Worm (Caenorhabditis elegans) whole organism, midembryonic: ENCODE results near the gene frm-2.

ENCODE experiments used
- T22C8.4 ChIP-seq: fragments of 200-800 bp; sonication (Bioruptor generic); IDR thresholded peaks from 2 replicates; pipeline ENCODE4 v1.3.6; 2022; ENCODE audit warnings: missing genetic modification characterization, missing compliant biosample characterization
- cog-1 ChIP-seq: sonication (generic microtip); optimal IDR thresholded peaks from 2 replicates; lab custom pipeline; 2016; ENCODE audit warnings: missing genetic modification characterization, missing compliant biosample characterization
- flt-1 ChIP-seq: fragments of 200-800 bp; sonication (Bioruptor generic); IDR thresholded peaks from 2 replicates; pipeline ENCODE4 v1.3.6; 2022; ENCODE audit warnings: missing genetic modification characterization, missing compliant biosample characterization
- klf-2 ChIP-seq: fragments of 200-800 bp; sonication (Bioruptor generic); conservative IDR thresholded peaks from 2 replicates; pipeline ENCODE4 v1.3.6; 2022; ENCODE audit warnings: missing genetic modification reagents, missing genetic modification characterization, missing compliant biosample characterization
- med-1 ChIP-seq: sonication (generic microtip); optimal IDR thresholded peaks from 2 replicates; lab custom pipeline; 2017; ENCODE audit warnings: missing genetic modification characterization, mild to moderate bottlenecking, missing compliant biosample characterization, antibody characterized with exemption, missing genetic modification reagents; ENCODE audit not compliant: insufficient read depth
- ref-1 ChIP-seq: fragments of 200-800 bp; sonication (Bioruptor generic); conservative IDR thresholded peaks from 2 replicates; pipeline ENCODE4 v1.3.6; 2022; ENCODE audit warnings: missing genetic modification reagents, missing genetic modification characterization, missing compliant biosample characterization
- tab-1 ChIP-seq: fragments of 200-800 bp; sonication (Bioruptor generic); IDR thresholded peaks from 2 replicates; pipeline ENCODE4 v1.3.6; 2022; ENCODE audit warnings: missing genetic modification characterization, missing compliant biosample characterization
- ztf-23 ChIP-seq: fragments of 200-800 bp; sonication (Bioruptor generic); IDR thresholded peaks from 2 replicates; pipeline ENCODE4 v1.3.6; 2022; ENCODE audit warnings: missing genetic modification reagents, missing genetic modification characterization, missing compliant biosample characterization
- ztf-29 ChIP-seq: fragments of 200-800 bp; sonication (Bioruptor generic); IDR thresholded peaks from 2 replicates; pipeline ENCODE4 v1.3.6; 2022; ENCODE audit warnings: missing genetic modification reagents, missing genetic modification characterization, missing compliant biosample characterization

The frm-2 gene

DNA sequence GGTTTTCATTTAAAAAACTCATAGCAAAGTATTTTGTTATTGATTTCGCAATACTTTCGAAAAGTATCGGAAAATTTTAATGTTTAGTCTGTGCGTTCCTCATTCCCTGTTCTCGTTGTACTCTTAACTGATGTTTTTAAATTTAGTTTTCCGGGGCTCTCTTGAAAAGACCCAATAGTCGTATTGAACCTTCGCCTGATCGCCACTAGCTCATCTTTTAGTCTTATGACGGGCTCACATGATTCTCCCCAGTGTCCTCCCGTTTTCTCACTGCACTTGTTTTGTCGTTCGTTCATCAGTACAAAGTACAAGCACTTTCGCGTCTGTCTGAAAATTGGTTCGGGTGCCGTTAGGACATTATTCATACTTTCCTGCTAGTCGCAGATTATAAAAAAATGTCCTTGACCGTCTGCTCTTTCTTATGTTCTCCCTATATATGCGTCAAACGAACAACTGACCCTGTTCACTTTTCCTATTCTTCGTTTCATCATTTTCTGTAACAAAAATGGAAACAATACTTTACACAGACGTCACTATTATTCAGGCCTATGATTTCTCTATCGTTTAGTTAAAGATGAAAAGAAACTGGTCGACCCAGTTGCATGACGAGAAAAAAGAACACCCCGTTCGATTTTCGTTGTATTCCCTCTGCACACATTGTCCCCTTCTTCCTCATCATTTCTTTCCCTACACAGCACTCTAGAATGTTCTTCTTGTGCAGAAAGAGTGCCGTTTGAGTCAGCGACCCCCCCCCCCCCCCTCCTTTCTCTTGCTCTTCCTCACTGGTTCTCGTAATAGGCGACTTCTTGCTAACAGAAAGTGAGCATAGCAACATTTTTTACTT lies 42.3 kb downstream of the frm-2 start, which contains the start of gene ubq-1:
Gene ubq-1 (plus strand): TSS at position 802 of the 844 bp plus-strand sequence.
- TF ChIP-seq flt-1 (GFP tag; lab: Robert Waterston, UW) (peak; percentile 43; the same call in 1 of the 2 replicates), T22C8.4 (no peak), klf-2 (no peak), ztf-29 (GFP tag; lab: Robert Waterston, UW) (no peak; the same call in 1 of the 2 replicates), med-1 (GFP tag; lab: Kevin White, UChicago) (no peak), ref-1 (GFP tag; lab: Robert Waterston, UW) (no peak), tab-1 (GFP tag; lab: Robert Waterston, UW) (0 out of 2 replicates have a peak, but pooled peaks have one; percentile 61)

DNA sequence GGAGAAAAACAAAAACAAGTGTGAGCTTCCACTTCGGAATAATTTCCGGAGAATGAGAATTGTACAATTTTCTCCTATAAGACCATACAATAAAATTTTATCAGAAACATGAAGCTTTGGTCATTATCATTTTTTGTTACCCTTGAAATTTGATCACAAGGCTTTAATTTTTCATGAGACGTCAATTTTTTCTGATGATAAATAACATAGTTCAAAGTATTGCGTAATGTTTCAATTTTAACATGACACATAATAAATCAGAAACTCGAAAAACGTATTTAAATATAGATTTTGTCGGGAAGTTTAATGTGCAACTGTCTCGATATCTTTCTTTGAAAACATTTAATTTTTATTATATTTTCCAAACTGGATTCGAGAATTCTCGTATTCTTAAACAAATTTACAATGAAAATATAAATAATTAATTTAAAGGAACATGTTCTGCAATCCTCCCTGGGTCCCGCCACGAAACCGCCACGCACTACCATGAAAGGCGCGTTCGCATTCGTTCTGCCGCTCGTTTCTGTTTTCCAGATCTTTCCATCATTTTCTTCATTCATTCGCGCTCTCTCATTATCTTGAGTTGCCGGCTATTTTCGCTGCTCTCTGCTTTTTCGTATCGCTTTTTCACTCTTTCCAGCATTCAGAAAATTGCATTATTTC lies 43.0 kb downstream of the frm-2 start:
- TF ChIP-seq klf-2, result no peak
- no peak for TF ChIP-seq ztf-23
- TF ChIP-seq T22C8.4, result no peak
- TF ChIP-seq ztf-29 (GFP tag; lab: Robert Waterston, UW), result no peak
- TF ChIP-seq med-1 (GFP tag; lab: Kevin White, UChicago), result no peak
- TF ChIP-seq cog-1 (tag; lab: Kevin White, UChicago), result no peak
- no peak for TF ChIP-seq ref-1 (GFP tag; lab: Robert Waterston, UW)
- TF ChIP-seq flt-1 (GFP tag; lab: Robert Waterston, UW), result no peak
- TF ChIP-seq tab-1 (GFP tag; lab: Robert Waterston, UW), result no peak

DNA sequence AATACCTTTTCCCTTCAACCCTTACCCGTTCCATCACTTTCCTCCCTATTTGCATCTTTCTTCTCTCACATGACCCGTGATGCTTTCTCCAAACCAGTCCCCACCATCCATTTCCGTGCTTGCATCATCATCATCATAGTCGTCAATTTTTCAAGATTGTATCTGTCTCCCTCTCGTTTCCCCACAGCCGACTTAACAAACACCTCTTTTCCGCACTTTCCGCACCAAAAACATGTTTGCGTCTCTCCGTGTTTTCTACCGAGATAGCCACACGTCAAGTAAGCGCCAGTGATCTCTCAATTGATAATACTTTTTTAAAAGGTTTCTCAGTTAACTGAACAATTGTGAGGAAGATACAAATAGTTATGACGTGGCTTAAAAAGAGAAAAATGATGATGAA lies 43.9 kb downstream of the frm-2 start:
- TF ChIP-seq ztf-23 (peak; percentile 11; the same call in 1 of the 2 replicates), cog-1 (tag; lab: Kevin White, UChicago) (no peak), tab-1 (GFP tag; lab: Robert Waterston, UW) (no peak)

DNA sequence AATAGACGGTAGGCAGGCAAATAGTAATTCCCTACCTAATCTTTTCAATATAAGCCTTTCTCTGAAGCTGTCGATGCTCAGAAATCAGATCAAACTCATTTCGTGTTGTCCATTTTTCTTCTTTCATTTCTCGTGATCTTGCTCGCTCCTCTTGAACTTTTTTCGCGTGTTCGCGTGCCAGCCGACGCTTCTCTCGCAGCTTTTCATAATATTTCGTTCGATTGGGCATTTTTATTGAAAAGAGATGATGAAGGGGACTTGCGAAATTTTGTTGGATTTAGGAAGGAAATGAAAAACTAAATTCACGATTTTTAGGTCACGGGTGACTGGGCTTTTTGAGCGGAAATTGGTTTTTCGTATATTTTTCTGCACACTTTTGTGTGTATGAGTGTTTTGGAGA lies 44.9 kb downstream of the frm-2 start, which contains the start of gene EGAP1.1:
Gene EGAP1.1 (minus strand): TSS at position 229 of the 400 bp plus-strand sequence.
- TF ChIP-seq med-1 (GFP tag; lab: Kevin White, UChicago) (no peak), ztf-29 (GFP tag; lab: Robert Waterston, UW) (no peak), ref-1 (GFP tag; lab: Robert Waterston, UW) (no peak), cog-1 (tag; lab: Kevin White, UChicago) (no peak), klf-2 (no peak), flt-1 (GFP tag; lab: Robert Waterston, UW) (no peak), tab-1 (GFP tag; lab: Robert Waterston, UW) (no peak), T22C8.4 (no peak)

DNA sequence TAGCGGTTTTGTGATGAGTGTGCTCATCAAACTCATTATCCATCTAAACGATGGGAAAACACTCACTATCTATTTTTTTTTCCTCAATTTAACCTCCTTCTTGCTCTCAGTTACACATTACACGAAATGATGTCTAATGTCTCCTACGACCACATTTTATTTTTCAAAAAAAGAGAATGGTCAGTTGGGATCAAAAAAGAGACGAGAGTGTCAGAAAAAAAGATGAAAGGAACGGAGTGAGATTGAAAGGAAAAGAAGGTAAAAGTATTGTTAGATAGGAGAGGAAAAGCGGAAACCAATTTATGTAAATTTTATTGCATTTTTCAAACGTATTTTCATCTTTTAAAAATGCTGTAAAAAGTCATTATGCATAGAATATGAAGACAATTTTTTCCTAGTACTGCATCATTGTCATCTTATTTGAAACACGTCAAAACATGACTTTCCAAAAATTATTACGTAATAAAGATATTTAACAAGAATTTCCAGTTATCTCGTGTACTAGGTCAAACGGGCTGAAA lies 47.7 kb downstream of the frm-2 start:
- no peak for TF ChIP-seq flt-1 (GFP tag; lab: Robert Waterston, UW)
- no peak for TF ChIP-seq med-1 (GFP tag; lab: Kevin White, UChicago)
- TF ChIP-seq ref-1 (GFP tag; lab: Robert Waterston, UW), result no peak
- TF ChIP-seq ztf-23, result no peak
- TF ChIP-seq ztf-29 (GFP tag; lab: Robert Waterston, UW), result no peak
- no peak for TF ChIP-seq T22C8.4

DNA sequence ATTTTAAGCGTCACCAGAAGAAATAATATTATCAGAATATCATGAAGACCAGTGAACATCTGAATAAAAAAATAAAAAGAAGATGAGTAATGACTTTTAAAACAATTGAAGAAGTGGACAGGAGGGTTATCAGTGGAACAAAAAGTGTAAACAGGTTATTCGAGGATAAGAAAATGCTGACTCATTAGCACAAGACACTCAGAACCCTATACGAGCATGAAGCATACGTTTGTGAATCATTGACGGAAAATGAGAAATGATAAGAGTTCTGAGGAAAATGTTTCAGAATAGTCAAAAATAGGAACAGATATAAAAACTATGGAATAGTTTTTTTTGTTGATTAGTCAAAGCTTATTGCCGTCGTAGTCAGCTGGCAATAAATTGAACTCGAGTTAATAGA lies 49.1 kb downstream of the frm-2 start, which contains the start of gene zmp-1:
Gene zmp-1 (minus strand): TSS at position 101 of the 400 bp plus-strand sequence.
- TF ChIP-seq med-1 (GFP tag; lab: Kevin White, UChicago), result no peak
- TF ChIP-seq ztf-29 (GFP tag; lab: Robert Waterston, UW), result no peak
- no peak for TF ChIP-seq tab-1 (GFP tag; lab: Robert Waterston, UW)
- no peak for TF ChIP-seq ref-1 (GFP tag; lab: Robert Waterston, UW)
- TF ChIP-seq cog-1 (tag; lab: Kevin White, UChicago), result no peak
- TF ChIP-seq T22C8.4, result no peak
- TF ChIP-seq klf-2, result no peak
- no peak for TF ChIP-seq flt-1 (GFP tag; lab: Robert Waterston, UW)
- no peak for TF ChIP-seq ztf-23

DNA sequence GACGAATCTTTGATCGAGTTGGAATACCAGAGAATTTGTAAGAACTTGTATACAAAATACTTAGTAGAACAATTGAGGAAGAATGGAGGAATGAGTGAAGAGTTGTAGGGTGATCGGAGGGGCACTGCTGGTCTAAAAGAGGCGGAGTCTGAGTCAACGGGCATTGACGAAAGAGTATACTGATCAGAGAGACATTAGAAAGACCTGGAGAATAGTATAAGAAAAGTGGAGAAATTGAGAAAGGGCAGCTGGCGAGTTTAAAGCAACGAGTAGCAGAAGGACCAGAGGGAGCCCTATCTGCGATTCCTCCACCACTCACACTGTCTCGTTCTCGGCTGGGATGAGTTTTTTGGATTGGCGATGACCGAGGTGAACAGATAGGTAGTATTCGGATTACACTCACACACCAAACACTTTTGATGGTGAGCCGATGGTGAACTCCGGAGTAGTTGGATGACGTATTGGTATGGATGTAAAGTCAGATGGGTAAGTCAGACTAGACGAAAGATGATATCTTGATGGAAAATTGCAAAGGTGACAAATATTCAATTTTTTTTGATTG lies 50.4 kb downstream of the frm-2 start, which contains the start of gene EGAP1.5:
Gene EGAP1.5 (plus strand): TSS at position 289 of the 562 bp plus-strand sequence.
- TF ChIP-seq tab-1 (GFP tag; lab: Robert Waterston, UW) (0 out of 2 replicates have a peak, but pooled peaks have one; percentile 23), cog-1 (tag; lab: Kevin White, UChicago) (no peak)

DNA sequence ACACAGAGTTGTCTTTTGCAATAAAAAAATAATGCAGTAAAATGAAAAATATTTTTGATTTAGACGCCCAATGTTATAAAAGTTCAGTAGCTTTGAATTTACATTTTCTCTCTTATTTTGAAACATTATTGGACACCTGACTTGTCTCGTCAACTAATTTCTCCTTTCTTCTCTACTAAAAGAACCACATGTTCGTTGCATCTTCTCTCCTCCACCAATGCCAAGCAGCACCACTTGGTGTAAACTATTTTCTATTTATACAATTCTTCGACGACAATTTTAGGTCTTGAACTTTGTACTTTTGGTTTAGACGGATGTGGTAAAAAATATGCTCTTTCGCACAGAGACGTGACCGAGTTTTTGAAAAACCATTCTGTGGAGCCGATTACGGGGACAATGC lies 51.3 kb downstream of the frm-2 start:
- TF ChIP-seq ztf-23, result no peak
- TF ChIP-seq tab-1 (GFP tag; lab: Robert Waterston, UW), result no peak
- no peak for TF ChIP-seq klf-2
- no peak for TF ChIP-seq flt-1 (GFP tag; lab: Robert Waterston, UW)
- TF ChIP-seq ztf-29 (GFP tag; lab: Robert Waterston, UW), result no peak
- no peak for TF ChIP-seq med-1 (GFP tag; lab: Kevin White, UChicago)
- no peak for TF ChIP-seq cog-1 (tag; lab: Kevin White, UChicago)
- no peak for TF ChIP-seq T22C8.4
- TF ChIP-seq ref-1 (GFP tag; lab: Robert Waterston, UW), result no peak
